Fruit fly (Drosophila melanogaster) whole organism, embryonic: Measurements from ENCODE around the gene Tsf2.

Source experiments
- Aef1 ChIP-seq: fragments of 200-800 bp; sonication (Bioruptor generic); IDR thresholded peaks from 3 replicates; pipeline ENCODE4 v1.3.6; 2022; ENCODE audit warnings: missing biosample characterization, missing genetic modification characterization
- CG12104 ChIP-seq: fragments of 200-800 bp; sonication (Bioruptor generic); optimal IDR thresholded peaks from 3 replicates; lab custom pipeline; 2016; ENCODE audit warnings: missing biosample characterization, missing genetic modification characterization
- CG12391 ChIP-seq: fragments of 200-800 bp; sonication (Bioruptor generic); optimal IDR thresholded peaks from 3 replicates; lab custom pipeline; 2018; ENCODE audit warnings: missing biosample characterization, mild to moderate bottlenecking, missing genetic modification characterization, moderate library complexity
- CG13287 ChIP-seq: fragments of 200-800 bp; sonication (Bioruptor generic); IDR thresholded peaks from 2 replicates; pipeline ENCODE4 v1.3.6; 2022; ENCODE audit warnings: missing biosample characterization, missing genetic modification characterization; ENCODE audit not compliant: partially characterized antibody
- CG14667 ChIP-seq: fragments of 200-800 bp; sonication (Bioruptor generic); IDR thresholded peaks from 2 replicates; pipeline ENCODE4 v1.3.6; 2022; ENCODE audit warnings: missing biosample characterization, missing genetic modification characterization
- CG1603 ChIP-seq: fragments of 200-800 bp; sonication (Bioruptor generic); optimal IDR thresholded peaks from 2 replicates; lab custom pipeline; 2019; ENCODE audit warnings: missing biosample characterization, mild to moderate bottlenecking, missing genetic modification characterization, moderate library complexity
- CG2116 ChIP-seq: fragments of 200-800 bp; sonication (Bioruptor generic); optimal IDR thresholded peaks from 3 replicates; lab custom pipeline; 2018; ENCODE audit warnings: missing biosample characterization, mild to moderate bottlenecking, missing genetic modification characterization
- CG2120 ChIP-seq: fragments of 200-800 bp; sonication (Bioruptor generic); optimal IDR thresholded peaks from 3 replicates; lab custom pipeline; 2016; ENCODE audit warnings: missing biosample characterization, missing genetic modification characterization
- CG3065 ChIP-seq: fragments of 200-800 bp; sonication (Bioruptor generic); optimal IDR thresholded peaks from 2 replicates; lab custom pipeline; 2016; ENCODE audit warnings: missing biosample characterization, missing genetic modification characterization
- CG32767 ChIP-seq: fragments of 200-800 bp; sonication (Bioruptor generic); IDR thresholded peaks from 2 replicates; pipeline ENCODE4 v1.3.6; 2022; ENCODE audit warnings: missing biosample characterization, missing genetic modification characterization
- CG3847 ChIP-seq: fragments of 200-800 bp; sonication (Bioruptor generic); IDR thresholded peaks from 2 replicates; pipeline ENCODE4 v1.3.6; 2022; ENCODE audit warnings: missing biosample characterization, missing genetic modification characterization
- CG4820 ChIP-seq: fragments of 200-800 bp; sonication (Bioruptor generic); optimal IDR thresholded peaks from 3 replicates; lab custom pipeline; 2016; ENCODE audit warnings: missing biosample characterization, missing genetic modification characterization
- CG9797 ChIP-seq: fragments of 200-800 bp; sonication (Bioruptor generic); optimal IDR thresholded peaks from 3 replicates; lab custom pipeline; 2018; ENCODE audit warnings: missing biosample characterization, mild to moderate bottlenecking, missing genetic modification characterization
- CG9932 ChIP-seq: fragments of 200-800 bp; sonication (Bioruptor generic); IDR thresholded peaks from 2 replicates; pipeline ENCODE4 v1.3.6; 2022; ENCODE audit warnings: missing biosample characterization, missing genetic modification characterization
- D19A ChIP-seq: fragments of 200-800 bp; optimal IDR thresholded peaks from 3 replicates; lab custom pipeline; 2019; ENCODE audit warnings: missing biosample characterization, mild to moderate bottlenecking, missing genetic modification characterization, moderate library complexity
- Dad ChIP-seq: fragments of 200-800 bp; sonication (Bioruptor generic); optimal IDR thresholded peaks from 3 replicates; lab custom pipeline; 2016; ENCODE audit warnings: missing biosample characterization, missing genetic modification characterization
- HLH54F ChIP-seq: fragments of 200-800 bp; sonication (Bioruptor generic); optimal IDR thresholded peaks from 3 replicates; lab custom pipeline; 2016; ENCODE audit warnings: missing biosample characterization, missing genetic modification characterization
- HLHmδ ChIP-seq: fragments of 200-800 bp; sonication (Bioruptor generic); optimal IDR thresholded peaks from 2 replicates; lab custom pipeline; 2018; ENCODE audit warnings: missing biosample characterization, mild to moderate bottlenecking, missing genetic modification characterization, moderate library complexity
- Hr3 ChIP-seq: fragments of 200-800 bp; sonication (Bioruptor generic); optimal IDR thresholded peaks from 3 replicates; lab custom pipeline; 2016; ENCODE audit warnings: missing biosample characterization, missing genetic modification characterization
- Hsf ChIP-seq: fragments of 200-800 bp; sonication (Bioruptor generic); optimal IDR thresholded peaks from 3 replicates; lab custom pipeline; 2016; ENCODE audit warnings: missing biosample characterization, missing genetic modification characterization
- Meics ChIP-seq: fragments of 200-800 bp; sonication (Bioruptor generic); optimal IDR thresholded peaks from 2 replicates; lab custom pipeline; 2017; ENCODE audit warnings: missing biosample characterization, mild to moderate bottlenecking, missing genetic modification characterization
- NFAT ChIP-seq: fragments of 200-800 bp; sonication (Bioruptor generic); IDR thresholded peaks from 2 replicates; pipeline ENCODE4 v1.3.6; 2022; ENCODE audit warnings: missing biosample characterization, missing genetic modification characterization
- Nf-YB ChIP-seq: fragments of 200-800 bp; sonication (Bioruptor generic); optimal IDR thresholded peaks from 3 replicates; lab custom pipeline; 2019; ENCODE audit warnings: missing biosample characterization, mild to moderate bottlenecking, missing genetic modification characterization, moderate library complexity
- Opbp ChIP-seq: fragments of 200-800 bp; sonication (Bioruptor generic); IDR thresholded peaks from 3 replicates; pipeline ENCODE4 v1.3.6; 2022; ENCODE audit warnings: missing biosample characterization, missing genetic modification characterization; ENCODE audit not compliant: partially characterized antibody
- PHDP ChIP-seq: fragments of 200-800 bp; sonication (Bioruptor generic); optimal IDR thresholded peaks from 3 replicates; lab custom pipeline; 2018; ENCODE audit warnings: missing biosample characterization, mild to moderate bottlenecking, missing genetic modification characterization, moderate library complexity
- Rfx ChIP-seq: fragments of 200-800 bp; sonication (Bioruptor generic); IDR thresholded peaks from 2 replicates; pipeline ENCODE4 v1.3.6; 2022; ENCODE audit warnings: missing biosample characterization, missing genetic modification characterization
- Scr ChIP-seq: fragments of 200-800 bp; sonication (Bioruptor generic); IDR thresholded peaks from 2 replicates; pipeline ENCODE4 v1.3.6; 2022; ENCODE audit warnings: missing biosample characterization, missing genetic modification characterization; ENCODE audit not compliant: partially characterized antibody
- Six4 ChIP-seq: fragments of 200-800 bp; sonication (Bioruptor generic); optimal IDR thresholded peaks from 2 replicates; lab custom pipeline; 2016; ENCODE audit warnings: missing biosample characterization, missing genetic modification characterization
- Sox100B ChIP-seq: fragments of 200-800 bp; sonication (Bioruptor generic); optimal IDR thresholded peaks from 3 replicates; lab custom pipeline; 2018; ENCODE audit warnings: missing biosample characterization, mild to moderate bottlenecking, missing genetic modification characterization
- Sry-δ ChIP-seq: fragments of 200-800 bp; sonication (Bioruptor generic); optimal IDR thresholded peaks from 2 replicates; lab custom pipeline; 2016; ENCODE audit warnings: missing biosample characterization, missing genetic modification characterization
- Vsx1 ChIP-seq: fragments of 200-800 bp; sonication (Bioruptor generic); optimal IDR thresholded peaks from 2 replicates; lab custom pipeline; 2017; ENCODE audit warnings: missing biosample characterization, mild to moderate bottlenecking, missing genetic modification characterization, missing genetic modification reagents
- az2 ChIP-seq: fragments of 200-800 bp; sonication (Bioruptor generic); optimal IDR thresholded peaks from 3 replicates; lab custom pipeline; 2016; ENCODE audit warnings: missing biosample characterization, missing genetic modification characterization
- chif ChIP-seq, 2 experiments: fragments of 200-800 bp; sonication (Bioruptor generic); optimal IDR thresholded peaks; 3 replicates each; lab custom pipeline; 2016; ENCODE audit warnings: missing biosample characterization in 2 of 2, missing genetic modification characterization in 2 of 2
- en ChIP-seq: fragments of 200-800 bp; sonication (Bioruptor generic); optimal IDR thresholded peaks from 2 replicates; lab custom pipeline; 2016; ENCODE audit warnings: missing biosample characterization, missing genetic modification characterization
- exex ChIP-seq: fragments of 200-800 bp; sonication (Bioruptor generic); optimal IDR thresholded peaks from 4 replicates; lab custom pipeline; 2018; ENCODE audit warnings: missing biosample characterization, mild to moderate bottlenecking, missing genetic modification characterization, moderate library complexity
- gsb ChIP-seq: fragments of 200-800 bp; sonication (Bioruptor generic); IDR thresholded peaks from 2 replicates; pipeline ENCODE4 v1.3.6; 2022; ENCODE audit warnings: missing biosample characterization, missing genetic modification characterization
- knrl ChIP-seq: fragments of 200-800 bp; sonication (Bioruptor generic); IDR thresholded peaks from 3 replicates; pipeline ENCODE4 v1.3.6; 2022; ENCODE audit warnings: missing biosample characterization, missing genetic modification characterization; ENCODE audit not compliant: partially characterized antibody
- lbe ChIP-seq: fragments of 200-800 bp; sonication (Bioruptor generic); optimal IDR thresholded peaks from 2 replicates; lab custom pipeline; 2016; ENCODE audit warnings: missing biosample characterization, mild to moderate bottlenecking, missing genetic modification characterization
- lola ChIP-seq, 3 experiments: fragments of >200 bp in 2 of 3; fragments of 200-800 bp in 1 of 3; sonication (Bioruptor generic) in 1 of 3; optimal IDR thresholded peaks; 2 replicates each; lab custom pipeline; 2017 to 2019; ENCODE audit warnings: missing biosample characterization in 3 of 3, missing genetic modification characterization in 3 of 3, mild to moderate bottlenecking in 1 of 3, moderate library complexity in 1 of 3
- onecut ChIP-seq: fragments of 200-800 bp; sonication (Bioruptor generic); IDR thresholded peaks from 2 replicates; pipeline ENCODE4 v1.3.6; 2022; ENCODE audit warnings: missing biosample characterization, missing genetic modification characterization
- org-1 ChIP-seq: fragments of 200-800 bp; sonication (Bioruptor generic); optimal IDR thresholded peaks from 2 replicates; lab custom pipeline; 2017; ENCODE audit warnings: missing biosample characterization, missing genetic modification characterization
- phol ChIP-seq: fragments of 200-800 bp; sonication (Bioruptor generic); optimal IDR thresholded peaks from 3 replicates; lab custom pipeline; 2018; ENCODE audit warnings: missing biosample characterization, mild to moderate bottlenecking, missing genetic modification characterization, moderate library complexity
- psq ChIP-seq: fragments of 200-800 bp; sonication (Bioruptor generic); optimal IDR thresholded peaks from 2 replicates; lab custom pipeline; 2017; ENCODE audit warnings: missing biosample characterization, missing genetic modification characterization
- sens ChIP-seq: fragments of 200-800 bp; sonication (Bioruptor generic); peaks from one replicate; lab custom pipeline; 2016; ENCODE audit warnings: missing biosample characterization, missing genetic modification characterization
- slp2 ChIP-seq: fragments of 200-800 bp; sonication (Bioruptor generic); optimal IDR thresholded peaks from 2 replicates; lab custom pipeline; 2016; ENCODE audit warnings: missing biosample characterization, missing genetic modification characterization
- tap ChIP-seq: fragments of 200-800 bp; optimal IDR thresholded peaks from 3 replicates; lab custom pipeline; 2019; ENCODE audit warnings: missing biosample characterization, mild to moderate bottlenecking, missing genetic modification characterization, moderate library complexity
- twi ChIP-seq: fragments of 200-800 bp; optimal IDR thresholded peaks from 2 replicates; lab custom pipeline; 2019; ENCODE audit warnings: missing biosample characterization, mild to moderate bottlenecking, missing genetic modification characterization, moderate library complexity
- zfh2 ChIP-seq: fragments of 200-800 bp; sonication (Bioruptor generic); optimal IDR thresholded peaks from 2 replicates; lab custom pipeline; 2016; ENCODE audit warnings: missing biosample characterization, missing genetic modification characterization

The Tsf2 gene

dm6 chr3L:12503865-12504650 is 29.5 kb downstream of the Tsf2 start, which contains the start of the genes CG10646 and vih (continued):
- TF ChIP-seq CG3847 (GFP tag; lab: Robert Waterston, UW) (0 out of 2 replicates have a peak, but pooled peaks have one; percentile 33), exex (peak; percentile 26), PHDP (tag; lab: Kevin White, UChicago) (peak; percentile 32), CG1603 (tag; lab: Kevin White, UChicago) (peak; percentile 71), lola (GFP tag; optimal IDR thresholded peaks at IDR 0.05; lab: Kevin White, UChicago) (peak in 1 of 3 experiments; percentile 37), CG2116 (peak; percentile 99), Dad (GFP tag; lab: Kevin White, UChicago) (peak; percentile 24), gsb (GFP tag; lab: Robert Waterston, UW) (no peak), Hsf (GFP tag; lab: Kevin White, UChicago) (peak; percentile 2), CG3065 (GFP tag; lab: Kevin White, UChicago) (no peak), phol (tag; lab: Kevin White, UChicago) (peak; percentile 90), sens (GFP tag; lab: Kevin White, UChicago) (peak; percentile 85), az2 (GFP tag; lab: Kevin White, UChicago) (peak; percentile 54), slp2 (GFP tag; lab: Kevin White, UChicago) (no peak), Opbp (peak; percentile 37; the same call in 1 of the 3 replicates), tap (tag; lab: Kevin White, UChicago) (peak; percentile 4), Vsx1 (GFP tag; lab: Kevin White, UChicago) (peak; percentile 74), D19A (tag; lab: Kevin White, UChicago) (peak; percentile 35), twi (tag; lab: Kevin White, UChicago) (no peak), onecut (GFP tag; lab: Robert Waterston, UW) (peak; percentile 58), CG12391 (peak; percentile 77), Scr (GFP tag; lab: Robert Waterston, UW) (0 out of 2 replicates have a peak, but pooled peaks have one; percentile 26), CG32767 (GFP tag; lab: Robert Waterston, UW) (peak; percentile 61; the same call in 1 of the 2 replicates), Nf-YB (GFP tag; lab: Kevin White, UChicago) (peak; percentile 15), Meics (peak; percentile 70), Aef1 (GFP tag; lab: Robert Waterston, UW) (no peak), HLHmδ (GFP tag; lab: Kevin White, UChicago) (no peak), CG13287 (peak; percentile 40; the same call in 1 of the 2 replicates), org-1 (GFP tag; lab: Kevin White, UChicago) (no peak), CG4820 (GFP tag; lab: Kevin White, UChicago) (peak; percentile 42), lbe (GFP tag; lab: Kevin White, UChicago) (peak; percentile 32), zfh2 (GFP tag; lab: Kevin White, UChicago) (peak; percentile 22), Sox100B (GFP tag; lab: Kevin White, UChicago) (peak; percentile 68), CG2120 (GFP tag; lab: Kevin White, UChicago) (peak; percentile 51), psq (GFP tag; lab: Kevin White, UChicago) (peak; percentile 24), knrl (GFP tag; lab: Robert Waterston, UW) (0 out of 3 replicates have a peak, but pooled peaks have one; percentile 23), CG9797 (GFP tag; lab: Kevin White, UChicago) (peak; percentile 81), NFAT (GFP tag; lab: Robert Waterston, UW) (peak; percentile 35; the same call in 1 of the 2 replicates), Six4 (GFP tag; lab: Kevin White, UChicago) (peak; percentile 55), CG9932 (GFP tag; lab: Robert Waterston, UW) (0 out of 2 replicates have a peak, but pooled peaks have one; percentile 46), Rfx (GFP tag; lab: Robert Waterston, UW) (peak; percentile 53), chif (GFP tag; optimal IDR thresholded peaks at IDR 0.05; lab: Kevin White, UChicago) (peak in 1 of 2 experiments; percentile 9), en (GFP tag; lab: Kevin White, UChicago) (no peak), Hr3 (GFP tag; lab: Kevin White, UChicago) (peak; percentile 62), CG14667 (GFP tag; lab: Robert Waterston, UW) (no peak), CG12104 (GFP tag; lab: Kevin White, UChicago) (peak; percentile 42), HLH54F (GFP tag; lab: Kevin White, UChicago) (peak; percentile 30), Sry-δ (GFP tag; lab: Kevin White, UChicago) (peak; percentile 49)
